Fruit fly (Drosophila melanogaster) whole organism, embryonic: ENCODE results near the gene CG14535.

ENCODE experiments used
- CG31224 ChIP-seq: fragments of 200-800 bp; sonication (Bioruptor generic); IDR thresholded peaks from 2 replicates; pipeline ENCODE4 v1.3.6; 2022; ENCODE audit warnings: missing biosample characterization, missing genetic modification characterization
- trem ChIP-seq: fragments of 200-800 bp; optimal IDR thresholded peaks from 3 replicates; lab custom pipeline; 2019; ENCODE audit warnings: missing biosample characterization, mild to moderate bottlenecking, missing genetic modification characterization, moderate library complexity

dm6 chr2L:7827045-7828004, 27.9 kb downstream of the CG14535 start, which contains the start of the genes Rack1 and mts:
- TF ChIP-seq CG31224 (GFP tag; lab: Robert Waterston, UW) (peak; percentile 63), trem (tag; lab: Kevin White, UChicago) (peak; percentile 48)
